Worm (Caenorhabditis elegans) whole organism, early embryonic: ENCODE measurements around the gene mnat-1.

Experiments
- B0310.2 ChIP-seq: sonication (generic microtip); optimal IDR thresholded peaks from 2 replicates; lab custom pipeline; 2016; ENCODE audit warnings: mild to moderate bottlenecking, missing genetic modification characterization, missing compliant biosample characterization
- aly-1 ChIP-seq: sonication (generic microtip); optimal IDR thresholded peaks from 2 replicates; lab custom pipeline; 2016; ENCODE audit warnings: missing genetic modification characterization, missing compliant biosample characterization
- ama-1 ChIP-seq: fragments of 150-350 bp; optimal IDR thresholded peaks from 2 replicates; lab custom pipeline; 2014
- ceh-13 ChIP-seq: fragments of 200-800 bp; sonication (Bioruptor generic); optimal IDR thresholded peaks from 2 replicates; lab custom pipeline; 2018; ENCODE audit warnings: mild to moderate bottlenecking, missing genetic modification characterization, missing compliant biosample characterization
- ets-7 ChIP-seq: sonication (generic microtip); optimal IDR thresholded peaks from 2 replicates; lab custom pipeline; 2016; ENCODE audit warnings: missing genotype, missing genetic modification characterization, missing compliant biosample characterization
- hmbx-1 ChIP-seq: sonication (generic microtip); optimal IDR thresholded peaks from 2 replicates; lab custom pipeline; 2016; ENCODE audit warnings: mild to moderate bottlenecking, missing genetic modification characterization, missing compliant biosample characterization
- hmg-4 ChIP-seq: fragments of 200-800 bp; sonication (Bioruptor generic); optimal IDR thresholded peaks from 2 replicates; lab custom pipeline; 2018; ENCODE audit warnings: mild to moderate bottlenecking, missing genetic modification characterization, missing compliant biosample characterization
- scrt-1 ChIP-seq: fragments of 200-800 bp; sonication (Bioruptor generic); IDR thresholded peaks from 2 replicates; pipeline ENCODE4 v1.3.6; 2022; ENCODE audit warnings: missing genetic modification characterization, missing compliant biosample characterization
- tra-4 ChIP-seq: sonication (generic microtip); optimal IDR thresholded peaks from 2 replicates; lab custom pipeline; 2017; ENCODE audit warnings: missing genetic modification characterization, missing compliant biosample characterization

- no peak for TF ChIP-seq ceh-13 (GFP tag; lab: Kevin White, UChicago)
- no peak for TF ChIP-seq B0310.2 (tag; lab: Kevin White, UChicago)
- TF ChIP-seq hmg-4: no peak
- no peak for TF ChIP-seq hmbx-1
- TF ChIP-seq ama-1 (lab: Kevin White, UChicago): no peak
- no peak for TF ChIP-seq ets-7 (tag; lab: Kevin White, UChicago)
- TF ChIP-seq scrt-1 (GFP tag; lab: Robert Waterston, UW): no peak
- no peak for TF ChIP-seq aly-1 (tag; lab: Kevin White, UChicago)
- no peak for TF ChIP-seq tra-4 (tag; lab: Kevin White, UChicago)
These were observed 43.5 kb upstream of the mnat-1 start, which contains the start of gene bath-13 for ce11 chrII:2521960-2522359.
